Worm (Caenorhabditis elegans) whole organism, midembryonic: ENCODE measurements around the gene Y53C12A.8.

Experiments
- T22C8.4 ChIP-seq: fragments of 200-800 bp; sonication (Bioruptor generic); IDR thresholded peaks from 2 replicates; pipeline ENCODE4 v1.3.6; 2022; ENCODE audit warnings: missing genetic modification characterization, missing compliant biosample characterization
- cog-1 ChIP-seq: sonication (generic microtip); optimal IDR thresholded peaks from 2 replicates; lab custom pipeline; 2016; ENCODE audit warnings: missing genetic modification characterization, missing compliant biosample characterization
- flt-1 ChIP-seq: fragments of 200-800 bp; sonication (Bioruptor generic); IDR thresholded peaks from 2 replicates; pipeline ENCODE4 v1.3.6; 2022; ENCODE audit warnings: missing genetic modification characterization, missing compliant biosample characterization
- klf-2 ChIP-seq: fragments of 200-800 bp; sonication (Bioruptor generic); conservative IDR thresholded peaks from 2 replicates; pipeline ENCODE4 v1.3.6; 2022; ENCODE audit warnings: missing genetic modification reagents, missing genetic modification characterization, missing compliant biosample characterization
- tab-1 ChIP-seq: fragments of 200-800 bp; sonication (Bioruptor generic); IDR thresholded peaks from 2 replicates; pipeline ENCODE4 v1.3.6; 2022; ENCODE audit warnings: missing genetic modification characterization, missing compliant biosample characterization
- ztf-23 ChIP-seq: fragments of 200-800 bp; sonication (Bioruptor generic); IDR thresholded peaks from 2 replicates; pipeline ENCODE4 v1.3.6; 2022; ENCODE audit warnings: missing genetic modification reagents, missing genetic modification characterization, missing compliant biosample characterization
- ztf-29 ChIP-seq: fragments of 200-800 bp; sonication (Bioruptor generic); IDR thresholded peaks from 2 replicates; pipeline ENCODE4 v1.3.6; 2022; ENCODE audit warnings: missing genetic modification reagents, missing genetic modification characterization, missing compliant biosample characterization

ce11 chrII:9741400-9741799, 41.1 kb upstream of the Y53C12A.8 start:
- TF ChIP-seq ztf-29 (GFP tag; lab: Robert Waterston, UW) (no peak), cog-1 (tag; lab: Kevin White, UChicago) (no peak), ztf-23 (no peak), flt-1 (no peak), T22C8.4 (no peak), klf-2 (GFP tag; lab: Robert Waterston, UW) (no peak), tab-1 (GFP tag; lab: Robert Waterston, UW) (no peak)
